Fruit fly (Drosophila melanogaster) whole organism, larva: ENCODE data around the gene Rh7.
A peak's percentile ranks its signal among the peaks of the same experiment; 100 is the strongest.

ENCODE experiments used
- noc ChIP-seq: fragments of 200-800 bp; sonication (Bioruptor generic); optimal IDR thresholded peaks from 3 replicates; lab custom pipeline; 2019; ENCODE audit warnings: missing biosample characterization, mild to moderate bottlenecking, missing genetic modification characterization, moderate library complexity

The Rh7 gene

DNA sequence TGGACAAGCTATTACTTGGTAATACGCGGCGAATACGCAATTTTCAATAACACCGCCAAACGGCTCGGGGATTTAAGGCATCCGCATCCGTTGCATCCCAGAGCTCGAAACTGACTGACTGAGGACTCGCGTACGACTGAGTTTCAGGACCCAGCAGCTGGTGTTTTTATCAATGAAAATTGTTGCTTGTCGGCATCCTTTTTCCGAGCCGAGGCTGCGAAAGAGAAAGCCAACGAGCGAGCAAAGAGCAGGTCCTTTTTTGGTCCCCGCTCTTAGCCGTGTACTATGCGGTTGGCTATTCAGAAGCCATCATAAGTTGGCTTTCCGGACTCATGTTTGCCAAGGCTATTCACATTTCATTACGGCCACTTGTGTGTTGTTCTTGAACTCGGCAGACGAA is at the start of gene Rh7:
TSS of gene Rh7 (minus strand) at position 101 of the 400 bp plus-strand sequence.
- no peak for TF ChIP-seq noc (tag; lab: Kevin White, UChicago)

DNA sequence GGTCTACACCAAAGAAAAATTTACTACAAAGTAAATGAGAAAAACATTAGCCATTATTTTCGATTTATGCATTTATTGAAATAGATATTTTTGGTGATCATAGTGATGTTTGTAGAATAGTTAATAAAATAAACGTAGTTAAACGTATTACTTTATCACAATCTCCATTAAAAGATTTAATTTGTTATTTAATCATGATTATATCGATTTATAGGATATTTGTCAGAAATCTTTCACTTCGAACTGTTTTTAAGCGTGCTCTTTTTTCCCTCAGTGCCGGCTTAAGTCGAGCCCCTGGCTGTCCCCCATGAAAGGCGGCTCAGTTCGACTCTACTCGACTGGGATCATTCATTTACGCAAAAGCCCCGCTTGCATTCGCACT is 48.3 kb upstream of the Rh7 start:
- TF ChIP-seq noc (tag; lab: Kevin White, UChicago): no peak

DNA sequence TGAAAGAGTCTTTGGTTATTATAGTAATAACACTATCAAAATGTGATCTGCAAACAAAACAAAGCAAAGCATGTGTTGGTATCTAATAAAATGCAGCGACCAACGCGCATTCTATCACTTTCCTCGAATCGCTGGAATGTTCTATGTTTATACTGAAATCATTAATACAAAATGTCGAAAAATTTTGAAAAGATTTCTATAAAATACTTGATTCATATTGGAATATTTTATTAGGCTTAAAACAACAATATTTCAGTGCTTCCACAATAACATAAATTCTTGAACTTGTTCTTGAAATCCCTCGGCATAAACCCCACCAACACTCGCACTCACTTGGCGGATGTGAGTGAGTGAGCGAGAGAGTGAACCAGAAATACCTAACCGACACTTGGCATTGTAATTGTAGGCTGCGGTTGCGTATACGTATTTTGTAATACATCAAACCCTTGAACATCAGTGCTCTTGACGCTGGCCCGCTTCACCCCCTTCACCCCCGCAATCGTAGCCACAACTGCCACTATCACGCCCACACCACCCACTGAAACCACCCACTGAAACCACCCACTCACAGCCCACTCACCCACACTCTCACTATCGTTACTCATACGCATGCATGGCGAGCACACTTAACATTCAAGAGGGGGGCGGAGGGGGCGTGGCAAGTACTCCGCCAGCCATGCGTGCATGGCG is 47.8 kb upstream of the Rh7 start:
- no peak for TF ChIP-seq noc (tag; lab: Kevin White, UChicago)

DNA sequence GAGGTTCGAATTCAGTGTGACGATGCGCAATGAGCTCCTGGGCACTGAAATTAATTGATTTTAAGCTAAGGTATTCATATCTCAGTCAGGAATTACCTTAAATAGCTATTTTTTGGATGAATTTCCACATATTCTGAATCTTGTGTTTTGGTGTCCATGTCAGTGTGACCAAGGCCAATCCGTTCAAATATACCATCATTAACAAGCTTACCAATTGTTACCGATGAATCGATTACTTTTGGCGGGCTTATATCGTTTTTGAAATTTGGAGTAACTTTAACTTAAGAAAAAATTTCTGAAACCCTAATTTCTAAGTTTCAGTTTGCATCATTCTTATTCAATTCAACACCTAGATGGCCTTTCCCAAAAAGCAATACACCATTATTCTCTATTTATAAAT is 30.6 kb upstream of the Rh7 start, which contains the start of gene Tsen54:
TSS of gene Tsen54 (minus strand) at position 175 of the 400 bp plus-strand sequence.
- TF ChIP-seq noc (tag; lab: Kevin White, UChicago): no peak

DNA sequence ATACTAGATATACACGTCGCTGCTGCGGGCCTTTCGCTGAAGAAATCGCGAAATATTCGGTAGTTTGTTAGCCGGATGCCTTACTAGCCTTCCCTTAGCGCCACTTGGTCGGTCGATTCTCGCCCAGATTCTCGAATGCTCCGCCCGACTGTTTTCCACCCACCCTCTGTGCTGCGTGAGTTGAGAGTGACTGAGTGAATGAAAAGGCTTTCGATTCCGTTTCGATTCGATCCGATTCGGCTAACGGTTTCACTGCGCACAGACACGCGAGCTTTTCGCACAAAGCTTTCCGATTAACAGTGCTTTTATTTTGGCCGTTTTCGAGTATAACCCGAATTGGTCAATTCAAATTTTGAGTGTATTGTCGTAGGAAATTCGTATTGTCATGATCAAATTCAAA is 28.5 kb upstream of the Rh7 start, which contains the start of gene Ak1:
TSS of gene Ak1 (minus strand) at position 347 of the 400 bp plus-strand sequence.
- no peak for TF ChIP-seq noc (tag; lab: Kevin White, UChicago)

DNA sequence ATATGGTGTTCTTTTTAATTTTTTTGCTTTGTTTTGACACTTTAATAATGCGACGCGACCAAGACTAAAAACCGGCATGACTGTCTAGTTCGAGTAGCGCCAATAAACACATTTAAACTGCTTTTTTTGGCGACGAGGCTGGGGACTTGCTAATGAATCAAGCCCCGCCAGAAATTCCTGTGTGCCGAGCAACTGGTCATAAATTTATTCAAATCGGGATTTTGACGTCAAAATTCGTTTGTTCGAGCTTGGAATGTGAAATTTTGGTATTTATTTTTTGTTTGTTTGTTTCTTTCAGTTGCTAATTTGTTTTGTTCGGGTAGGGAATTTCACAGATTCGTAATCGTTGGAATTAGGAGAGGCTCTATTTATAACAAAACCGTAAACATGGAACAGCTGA is 27.7 kb upstream of the Rh7 start:
- TF ChIP-seq noc (tag; lab: Kevin White, UChicago): no peak

DNA sequence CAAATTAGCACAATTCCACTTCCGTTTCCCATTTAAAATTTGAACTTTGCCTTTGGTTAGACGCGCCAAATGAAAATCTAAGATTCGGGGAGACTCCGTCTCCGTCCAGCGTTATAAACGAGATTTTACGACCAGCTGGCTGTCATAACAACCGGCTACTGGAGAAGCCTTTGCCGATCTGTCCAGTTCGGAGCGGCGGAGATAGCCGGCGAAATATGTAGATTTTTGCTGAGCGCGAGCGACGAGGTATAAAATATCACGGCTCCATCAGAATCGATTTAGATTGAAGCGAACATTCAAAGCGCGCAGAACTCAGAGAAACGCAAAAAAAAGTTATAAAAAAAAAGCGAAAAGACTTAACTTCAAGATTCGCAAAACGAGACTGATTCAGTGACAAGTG is 22.2 kb upstream of the Rh7 start, which contains the start of gene CG11529:
TSS of gene CG11529 (plus strand) at position 301 of the 400 bp plus-strand sequence.
- TF ChIP-seq noc (tag; lab: Kevin White, UChicago): no peak

DNA sequence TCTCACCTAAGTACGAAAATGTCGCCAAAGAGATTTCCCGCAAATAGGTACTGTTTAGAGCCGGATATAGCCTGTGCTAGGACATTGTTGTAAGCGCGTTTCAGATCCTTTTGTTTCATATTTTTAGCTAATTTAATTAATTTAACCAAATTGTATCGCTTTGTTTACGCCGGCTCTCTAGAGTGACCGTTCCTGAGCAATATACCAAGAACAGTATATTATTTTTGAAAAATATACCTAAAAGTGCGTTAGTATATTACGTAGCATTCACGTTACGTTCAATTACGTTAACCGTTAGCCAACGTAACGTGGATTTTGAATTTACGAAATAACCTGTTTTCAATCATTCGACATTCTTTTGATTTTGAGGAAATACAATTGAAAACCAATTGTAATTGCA is 18.2 kb upstream of the Rh7 start, which contains the start of gene thoc6:
TSS of gene thoc6 (minus strand) at position 204 of the 400 bp plus-strand sequence.
- TF ChIP-seq noc (tag; lab: Kevin White, UChicago): no peak

DNA sequence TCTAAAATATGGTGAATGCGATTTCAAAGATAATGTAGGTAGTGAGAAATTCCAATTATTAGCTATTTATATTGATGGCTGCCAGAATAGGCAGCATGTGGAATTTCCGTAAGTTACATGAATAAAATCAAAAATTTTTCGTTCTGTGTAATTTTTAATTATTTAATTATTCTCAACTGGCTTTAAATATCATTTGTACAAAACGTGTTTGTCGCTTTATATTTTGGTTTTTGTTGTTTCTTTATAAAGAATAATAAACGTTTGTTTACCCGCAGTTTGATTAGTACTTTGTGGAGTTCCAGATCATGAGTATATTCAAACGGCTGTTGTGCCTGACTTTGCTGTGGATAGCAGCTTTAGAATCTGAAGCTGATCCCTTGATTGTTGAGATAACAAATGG is 15.2 kb upstream of the Rh7 start, which contains the start of gene Est-P:
TSS of gene Est-P (plus strand) at position 301 of the 400 bp plus-strand sequence.
- no peak for TF ChIP-seq noc (tag; lab: Kevin White, UChicago)

DNA sequence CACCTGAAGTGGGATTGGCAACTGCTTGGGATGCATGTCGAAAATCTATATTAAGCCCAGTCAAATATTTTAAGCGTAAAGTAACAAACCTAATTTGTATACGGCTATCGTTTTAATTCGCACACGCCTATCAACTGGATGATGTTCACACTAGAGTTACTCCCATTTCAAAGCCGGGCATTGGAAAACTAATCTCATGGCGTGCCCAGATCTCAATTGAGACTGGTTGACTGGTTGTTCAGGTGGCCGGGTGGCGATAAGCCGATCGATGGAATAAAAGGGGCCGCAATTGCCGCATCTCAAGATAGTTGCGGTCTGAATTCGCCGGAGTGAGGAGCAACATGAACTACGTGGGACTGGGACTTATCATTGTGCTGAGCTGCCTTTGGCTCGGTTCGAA is 13.2 kb upstream of the Rh7 start, which contains the start of gene Est-6:
TSS of gene Est-6 (plus strand) at position 301 of the 400 bp plus-strand sequence.
- no peak for TF ChIP-seq noc (tag; lab: Kevin White, UChicago)

DNA sequence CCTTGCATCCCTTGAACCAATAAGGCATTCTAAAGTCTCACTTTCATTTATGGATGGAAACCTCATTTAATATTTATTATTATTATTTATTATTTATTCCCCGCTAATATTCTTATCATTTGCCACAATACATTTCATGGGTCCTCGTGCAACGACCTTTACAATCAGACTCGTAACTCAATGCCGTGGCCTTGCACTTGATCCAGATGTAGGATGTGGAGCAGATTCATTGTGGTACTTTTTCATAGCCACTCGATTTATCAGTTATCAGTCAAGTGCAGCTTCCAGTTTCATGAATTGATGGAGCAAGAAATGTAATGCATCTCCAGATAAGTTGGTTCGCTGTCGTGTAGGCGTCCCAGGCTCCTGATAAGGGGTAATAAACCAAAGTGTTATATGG is 10.1 kb upstream of the Rh7 start:
- no peak for TF ChIP-seq noc (tag; lab: Kevin White, UChicago)

DNA sequence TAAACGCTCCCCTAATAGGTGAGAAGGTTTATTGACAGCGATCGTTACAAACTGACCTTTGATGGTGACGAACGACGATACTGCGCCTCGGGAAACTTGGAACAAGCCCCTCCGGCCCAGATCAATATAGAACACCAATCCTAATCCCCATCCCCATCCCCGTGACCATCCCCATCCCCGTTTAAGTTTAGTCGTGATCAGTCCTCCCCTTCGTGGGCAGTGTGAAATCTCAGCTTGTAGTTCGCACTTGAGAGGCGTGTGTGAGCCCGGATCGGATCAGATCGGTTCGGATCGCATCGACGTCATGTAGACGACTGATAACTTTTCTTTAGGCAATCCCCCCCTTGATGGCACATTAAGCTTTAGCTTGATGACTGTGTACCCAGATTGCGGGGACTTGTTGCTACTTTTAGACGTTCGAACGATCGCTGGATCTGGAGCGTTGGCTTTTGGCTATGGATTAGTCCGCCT is 9.3 kb upstream of the Rh7 start, which contains the start of gene Miox:
TSS of gene Miox (plus strand) at position 421 of the 471 bp plus-strand sequence.
- no peak for TF ChIP-seq noc (tag; lab: Kevin White, UChicago)

DNA sequence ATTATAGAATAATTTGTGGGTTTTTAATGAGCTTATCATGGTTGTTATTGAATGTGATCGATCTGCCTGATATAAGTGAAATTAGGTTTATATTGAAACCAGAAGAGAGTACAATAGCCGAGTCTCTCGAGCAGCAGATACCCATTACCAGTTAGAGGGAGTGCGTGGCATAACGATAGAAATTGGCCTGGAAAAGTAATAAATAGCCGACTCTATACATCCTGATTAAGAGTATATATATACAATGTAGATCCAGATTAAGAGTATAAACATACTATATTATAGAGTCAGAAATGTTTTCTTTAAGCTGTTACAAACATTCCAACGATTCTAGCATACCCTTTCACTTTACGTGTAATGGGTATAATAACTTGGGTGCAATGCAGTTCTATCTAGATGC is 8.7 kb upstream of the Rh7 start:
- no peak for TF ChIP-seq noc (tag; lab: Kevin White, UChicago)

DNA sequence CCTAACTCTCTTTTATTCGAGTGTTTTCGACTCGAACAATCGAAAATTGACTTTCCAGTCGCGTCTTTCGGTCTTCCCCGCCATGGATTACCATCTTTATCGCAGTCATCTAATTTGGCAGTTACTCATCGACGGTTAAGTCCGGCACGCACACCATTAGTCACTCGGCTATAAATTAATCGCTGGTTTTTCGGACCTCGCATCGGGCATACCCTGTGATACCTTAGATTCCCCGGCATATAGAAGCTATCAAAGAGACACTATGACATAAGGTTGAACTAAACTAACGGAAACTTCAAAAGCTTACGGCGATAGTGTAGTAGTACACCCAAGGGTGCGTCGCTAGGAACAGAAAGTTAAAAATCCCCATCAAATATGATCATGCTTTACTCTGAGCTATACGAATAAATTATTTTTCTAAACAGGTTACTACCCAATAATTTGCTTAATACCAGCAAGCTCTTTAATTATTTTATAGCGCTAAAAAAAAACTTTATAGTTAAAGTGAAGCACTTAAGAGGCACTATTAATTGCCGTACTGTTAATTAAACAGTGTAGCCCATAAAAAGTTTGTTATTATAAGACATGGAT is 3.7 kb upstream of the Rh7 start:
- peak; percentile 21 for TF ChIP-seq noc (tag; lab: Kevin White, UChicago)

DNA sequence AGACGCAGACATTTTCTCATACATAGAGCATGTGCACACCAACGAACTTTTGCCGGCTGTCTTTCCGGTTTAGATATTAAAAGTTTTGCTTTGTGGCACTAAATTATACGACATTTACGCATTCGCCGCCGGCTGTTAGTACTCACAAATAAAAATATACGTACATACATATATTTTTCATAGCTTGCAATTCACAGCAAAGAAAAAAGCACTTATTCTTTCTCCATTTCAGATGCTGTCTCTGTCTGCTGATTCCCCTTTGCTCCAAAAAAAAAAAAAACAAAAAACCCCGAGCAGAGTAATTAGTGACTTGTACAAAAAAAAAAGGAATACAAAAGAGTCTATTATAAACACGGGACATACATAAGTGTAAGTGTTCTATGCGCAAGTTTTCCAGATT is 2.0 kb upstream of the Rh7 start, which contains the start of gene CAH2:
TSS of gene CAH2 (plus strand) at position 301 of the 400 bp plus-strand sequence.
- TF ChIP-seq noc (tag; lab: Kevin White, UChicago): no peak

DNA sequence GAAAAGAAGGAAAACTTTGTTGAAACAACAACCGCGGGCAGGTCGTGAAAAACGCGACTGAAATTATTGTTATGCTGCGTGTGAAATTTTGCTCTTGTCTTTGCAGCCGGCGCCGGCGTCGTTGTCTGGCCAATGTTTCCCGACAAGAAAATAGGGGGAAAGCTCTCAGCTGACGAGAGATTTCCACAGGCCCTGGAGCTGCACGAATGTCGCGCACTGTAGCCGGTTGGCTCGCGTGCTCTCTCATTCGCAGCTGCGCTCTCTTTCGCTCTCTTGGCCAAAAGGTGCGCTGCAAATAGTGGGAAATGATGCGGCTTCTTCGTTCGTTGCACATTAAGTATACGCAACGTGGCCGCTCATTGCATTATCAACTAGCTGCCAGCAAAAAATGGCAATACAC is 11.6 kb downstream of the Rh7 start, which contains the start of gene CG9760:
TSS of gene CG9760 (minus strand) at position 43 of the 400 bp plus-strand sequence.
- TF ChIP-seq noc (tag; lab: Kevin White, UChicago): no peak
